Fruit fly (Drosophila melanogaster) S2 (cell line): ENCODE results near the gene CG6310.

Experiments used
- CG8478 ChIP-seq: fragments of >200 bp; optimal IDR thresholded peaks from 2 replicates; lab custom pipeline; 2018
- CTCF ChIP-seq, 2 experiments: fragments of >200 bp; optimal IDR thresholded peaks; 2 replicates each; lab custom pipeline; 2018

Gene CG6310

dm6 chr3L:11069764-11070163, at the start of gene CG6310:
Gene CG6310, minus strand, starts transcription at chr3L:11069864.
- no peak for TF ChIP-seq CTCF (optimal IDR thresholded peaks at IDR 0.05; lab: Kevin White, UChicago)
- no peak for TF ChIP-seq CG8478 (lab: Kevin White, UChicago)

- TF ChIP-seq CTCF (optimal IDR thresholded peaks at IDR 0.05; lab: Kevin White, UChicago) (no peak), CG8478 (lab: Kevin White, UChicago) (no peak)
Measured at dm6 chr3L:11118627-11119395, 49.1 kb upstream of the CG6310 start.

- TF ChIP-seq CTCF (optimal IDR thresholded peaks at IDR 0.05; lab: Kevin White, UChicago): no peak
Measured at dm6 chr3L:11117733-11118132, 48.1 kb upstream of the CG6310 start.

dm6 chr3L:11113198-11114197, 43.8 kb upstream of the CG6310 start, which contains the start of gene Sod1:
Gene Sod1, minus strand, starts transcription at chr3L:11113740.
- TF ChIP-seq CTCF (optimal IDR thresholded peaks at IDR 0.05; lab: Kevin White, UChicago): no peak
- TF ChIP-seq CG8478 (lab: Kevin White, UChicago): no peak

dm6 chr3L:11112427-11112826, 42.8 kb upstream of the CG6310 start:
- TF ChIP-seq CG8478 (lab: Kevin White, UChicago): no peak
- TF ChIP-seq CTCF (optimal IDR thresholded peaks at IDR 0.05; lab: Kevin White, UChicago): no peak

- TF ChIP-seq CG8478 (lab: Kevin White, UChicago) (no peak), CTCF (optimal IDR thresholded peaks at IDR 0.05; lab: Kevin White, UChicago) (no peak)
Measured at dm6 chr3L:11109454-11109853, 39.8 kb upstream of the CG6310 start, which contains the start of the genes CG34012 and emei. Gene CG34012, minus strand, starts transcription at chr3L:11109505. Gene emei, plus strand, starts transcription at chr3L:11109690.

- TF ChIP-seq CTCF (optimal IDR thresholded peaks at IDR 0.05; lab: Kevin White, UChicago) (no peak), CG8478 (lab: Kevin White, UChicago) (no peak)
Measured at dm6 chr3L:11107935-11108334, 38.3 kb upstream of the CG6310 start, which contains the start of gene CG12522. Gene CG12522, plus strand, starts transcription at chr3L:11108235.

- no peak for TF ChIP-seq CG8478 (lab: Kevin White, UChicago)
Measured at dm6 chr3L:11107432-11107831, 37.8 kb upstream of the CG6310 start, which contains the start of gene CG32073. Gene CG32073, minus strand, starts transcription at chr3L:11107582.

- TF ChIP-seq CG8478 (lab: Kevin White, UChicago): no peak
- no peak for TF ChIP-seq CTCF (optimal IDR thresholded peaks at IDR 0.05; lab: Kevin White, UChicago)
Measured at dm6 chr3L:11103773-11104172, 34.1 kb upstream of the CG6310 start, which contains the start of gene CG32071. Gene CG32071, minus strand, starts transcription at chr3L:11103873.

- no peak for TF ChIP-seq CG8478 (lab: Kevin White, UChicago)
- TF ChIP-seq CTCF (optimal IDR thresholded peaks at IDR 0.05; lab: Kevin White, UChicago): no peak
Measured at dm6 chr3L:11102930-11103329, 33.3 kb upstream of the CG6310 start, which contains the start of gene Elo68alpha. Gene Elo68alpha, minus strand, starts transcription at chr3L:11103030.

- no peak for TF ChIP-seq CG8478 (lab: Kevin White, UChicago)
- no peak for TF ChIP-seq CTCF (optimal IDR thresholded peaks at IDR 0.05; lab: Kevin White, UChicago)
Measured at dm6 chr3L:11101598-11101997, 31.9 kb upstream of the CG6310 start, which contains the start of gene Elo68beta. Gene Elo68beta, minus strand, starts transcription at chr3L:11101698.

- no peak for TF ChIP-seq CTCF (optimal IDR thresholded peaks at IDR 0.05; lab: Kevin White, UChicago)
- TF ChIP-seq CG8478 (lab: Kevin White, UChicago): no peak
Measured at dm6 chr3L:11097982-11098663, 28.5 kb upstream of the CG6310 start, which contains the start of the genes Irbp18 and APP-BP1. Gene Irbp18, minus strand, starts transcription at chr3L:11098186. Gene APP-BP1, plus strand, starts transcription at chr3L:11098412.

- TF ChIP-seq CTCF (optimal IDR thresholded peaks at IDR 0.05; lab: Kevin White, UChicago): no peak
- TF ChIP-seq CG8478 (lab: Kevin White, UChicago): no peak
Measured at dm6 chr3L:11096195-11096908, 26.7 kb upstream of the CG6310 start, which contains the start of the genes CG46439, Iyd and CG33947. Gene CG46439, minus strand, starts transcription at chr3L:11096245. Gene Iyd, minus strand, starts transcription at chr3L:11096245. Gene CG33947, plus strand, starts transcription at chr3L:11096496.
